ENCODE assay signal across 5 fruit fly cellular contexts in genomic region chr3L:17485280-17485792, dm6.
TF ChIP-seq lines count a peak whose summit lies in the region.

No protein-coding gene starts in this region.

- TF ChIP-seq CTCF in whole organism, embryonic (GFP tag; optimal IDR thresholded peaks at IDR 0.05; lab: Kevin White, UChicago), result peak; percentile 59

TF ChIP-seq in whole organism, adult, 20 proteins besides CTCF, POLR2A, EP300 and RAD21:
- peak; percentile 64 for TF ChIP-seq CG7101 (tag; optimal IDR thresholded peaks at IDR 0.05; lab: Kevin White, UChicago)
- TF ChIP-seq CG5204 (GFP tag; optimal IDR thresholded peaks at IDR 0.05; lab: Kevin White, UChicago), result no peak
- TF ChIP-seq ovo (GFP tag; optimal IDR thresholded peaks at IDR 0.05; lab: Kevin White, UChicago), result peak; percentile 23
- no peak for TF ChIP-seq Mnt (GFP tag; optimal IDR thresholded peaks at IDR 0.05; lab: Kevin White, UChicago)
- peak; percentile 55 for TF ChIP-seq Crg-1 (GFP tag; optimal IDR thresholded peaks at IDR 0.05; lab: Kevin White, UChicago)
- peak; percentile 35 for TF ChIP-seq CG11617 (GFP tag; optimal IDR thresholded peaks at IDR 0.05; lab: Kevin White, UChicago)
- TF ChIP-seq CG14711 (tag; optimal IDR thresholded peaks at IDR 0.05; lab: Kevin White, UChicago), result peak; percentile 2
- peak; percentile 18 for TF ChIP-seq CG33017 (tag; optimal IDR thresholded peaks at IDR 0.05; lab: Kevin White, UChicago)
- TF ChIP-seq CG12768 (GFP tag; optimal IDR thresholded peaks at IDR 0.05; lab: Kevin White, UChicago), result no peak
- no peak for TF ChIP-seq CG7045 (GFP tag; optimal IDR thresholded peaks at IDR 0.05; lab: Kevin White, UChicago)
- no peak for TF ChIP-seq toe (GFP tag; optimal IDR thresholded peaks at IDR 0.05; lab: Kevin White, UChicago)
- TF ChIP-seq kay (GFP tag; lab: Kevin White, UChicago; ENCODE audit: borderline replicate concordance), result peak; percentile 88
- TF ChIP-seq pad (GFP tag; optimal IDR thresholded peaks at IDR 0.05; lab: Kevin White, UChicago), result peak; percentile 43
- TF ChIP-seq Hr96 (GFP tag; optimal IDR thresholded peaks at IDR 0.05; lab: Kevin White, UChicago), result peak; percentile 36

TF ChIP-seq in whole organism, embryonic, 481 proteins besides CTCF, POLR2A, EP300 and RAD21 (continues in another document):
- TF ChIP-seq CG10979 (tag; optimal IDR thresholded peaks at IDR 0.05; lab: Kevin White, UChicago) (peak; percentile 66), gt (GFP tag; IDR thresholded peaks at IDR 0.05; lab: Robert Waterston, UW) (no peak), CG15073 (GFP tag; optimal IDR thresholded peaks at IDR 0.05; lab: Kevin White, UChicago) (no peak), CrebB (tag; optimal IDR thresholded peaks at IDR 0.05; lab: Kevin White, UChicago) (peak; percentile 75), Pdp1 (GFP tag; optimal IDR thresholded peaks at IDR 0.05; lab: Kevin White, UChicago) (peak in 1 of 2 experiments; percentile 38), CG6791 (GFP tag; IDR thresholded peaks at IDR 0.05; lab: Robert Waterston, UW; ENCODE audit: partially characterized antibody) (no peak), B-H2 (GFP tag; optimal IDR thresholded peaks at IDR 0.05; lab: Kevin White, UChicago) (no peak), CG13296 (GFP tag; optimal IDR thresholded peaks at IDR 0.05; lab: Kevin White, UChicago) (peak; percentile 34), sqz (GFP tag; optimal IDR thresholded peaks at IDR 0.05; lab: Kevin White, UChicago) (peak; percentile 85), CG18599 (GFP tag; optimal IDR thresholded peaks at IDR 0.05; lab: Kevin White, UChicago) (peak; percentile 72), yki (optimal IDR thresholded peaks at IDR 0.05; lab: Kevin White, UChicago) (no peak), Adf1 (GFP tag; IDR thresholded peaks at IDR 0.05; lab: Robert Waterston, UW) (no peak), pb (GFP tag; optimal IDR thresholded peaks at IDR 0.05; lab: Kevin White, UChicago) (peak; percentile 38), CG3407 (GFP tag; optimal IDR thresholded peaks at IDR 0.05; lab: Kevin White, UChicago) (peak; percentile 98), CG17829 (tag; optimal IDR thresholded peaks at IDR 0.05; lab: Kevin White, UChicago) (peak; percentile 78), CG12942 (GFP tag; optimal IDR thresholded peaks at IDR 0.05; lab: Kevin White, UChicago) (peak; percentile 58), ap (GFP tag; IDR thresholded peaks at IDR 0.05; lab: Robert Waterston, UW) (peak; percentile 30; the same call in 1 of the 2 replicates), Dek (tag; optimal IDR thresholded peaks at IDR 0.05; lab: Kevin White, UChicago) (no peak), sima (GFP tag; optimal IDR thresholded peaks at IDR 0.05; lab: Kevin White, UChicago) (no peak)

TF ChIP-seq in whole organism, prepupa, 60 proteins besides CTCF, POLR2A, EP300 and RAD21 (continues in another document):
- TF ChIP-seq net (GFP tag; optimal IDR thresholded peaks at IDR 0.05; lab: Kevin White, UChicago), result peak; percentile 51
- TF ChIP-seq CG6792 (GFP tag; optimal IDR thresholded peaks at IDR 0.05; lab: Kevin White, UChicago), result peak; percentile 63
- TF ChIP-seq pdm3 (GFP tag; optimal IDR thresholded peaks at IDR 0.05; lab: Kevin White, UChicago), result peak; percentile 54
- TF ChIP-seq Gug (GFP tag; IDR thresholded peaks at IDR 0.05; lab: Robert Waterston, UW), result no peak; the same call in none of the 2 replicates
- peak; percentile 56 for TF ChIP-seq CG3919 (GFP tag; optimal IDR thresholded peaks at IDR 0.05; lab: Kevin White, UChicago)
- TF ChIP-seq CG32006 (GFP tag; optimal IDR thresholded peaks at IDR 0.05; lab: Kevin White, UChicago), result peak; percentile 66
- TF ChIP-seq Smox (GFP tag; optimal IDR thresholded peaks at IDR 0.05; lab: Kevin White, UChicago), result peak; percentile 66
- TF ChIP-seq CG11902 (GFP tag; optimal IDR thresholded peaks at IDR 0.05; lab: Kevin White, UChicago), result no peak
- peak; percentile 53; the same call in 1 of the 2 replicates for TF ChIP-seq CG15336 (GFP tag; IDR thresholded peaks at IDR 0.05; lab: Robert Waterston, UW)
- TF ChIP-seq fd85E (GFP tag; optimal IDR thresholded peaks at IDR 0.05; lab: Kevin White, UChicago), result peak; percentile 44
- TF ChIP-seq CG4318 (GFP tag; optimal IDR thresholded peaks at IDR 0.05; lab: Kevin White, UChicago), result peak; percentile 8
- TF ChIP-seq dac (GFP tag; optimal IDR thresholded peaks at IDR 0.05; lab: Kevin White, UChicago), result no peak
- peak; percentile 70 for TF ChIP-seq Met (GFP tag; optimal IDR thresholded peaks at IDR 0.05; lab: Kevin White, UChicago)
- TF ChIP-seq achi (GFP tag; optimal IDR thresholded peaks at IDR 0.05; lab: Kevin White, UChicago), result peak; percentile 49
- peak; percentile 44 for TF ChIP-seq Blimp-1 (GFP tag; optimal IDR thresholded peaks at IDR 0.05; lab: Kevin White, UChicago)
- TF ChIP-seq Sox14 (GFP tag; optimal IDR thresholded peaks at IDR 0.05; lab: Kevin White, UChicago), result peak; percentile 40
- peak; percentile 62 for TF ChIP-seq Hr4 (GFP tag; optimal IDR thresholded peaks at IDR 0.05; lab: Kevin White, UChicago)
- peak; percentile 53 for TF ChIP-seq topi (GFP tag; optimal IDR thresholded peaks at IDR 0.05; lab: Kevin White, UChicago)
- peak; percentile 21 for TF ChIP-seq Ets96B (tag; optimal IDR thresholded peaks at IDR 0.05; lab: Kevin White, UChicago)
- peak; percentile 57; the same call in 2 of the 3 replicates for TF ChIP-seq CG8119 (GFP tag; IDR thresholded peaks at IDR 0.05; lab: Robert Waterston, UW)

TF ChIP-seq in whole organism, pupa, 21 proteins besides CTCF, POLR2A, EP300 and RAD21:
- TF ChIP-seq gl (tag; optimal IDR thresholded peaks at IDR 0.05; lab: Kevin White, UChicago) (peak; percentile 72), CG12605 (GFP tag; IDR thresholded peaks at IDR 0.05; lab: Robert Waterston, UW) (no peak), CG13204 (GFP tag; optimal IDR thresholded peaks at IDR 0.05; lab: Kevin White, UChicago) (no peak), fd96Ca (GFP tag; IDR thresholded peaks at IDR 0.05; lab: Robert Waterston, UW) (no peak; the same call in 2 of the 3 replicates), EcR (GFP tag; optimal IDR thresholded peaks at IDR 0.05; lab: Kevin White, UChicago) (peak; percentile 50), rn (GFP tag; IDR thresholded peaks at IDR 0.05; lab: Robert Waterston, UW) (no peak), CG4496 (GFP tag; IDR thresholded peaks at IDR 0.05; lab: Robert Waterston, UW) (0 out of 3 replicates have a peak, but pooled peaks have one; percentile 11), CG32121 (GFP tag; IDR thresholded peaks at IDR 0.05; lab: Robert Waterston, UW) (peak; percentile 38), CG34367 (tag; optimal IDR thresholded peaks at IDR 0.05; lab: Kevin White, UChicago) (peak; percentile 25), CG17806 (tag; optimal IDR thresholded peaks at IDR 0.05; lab: Kevin White, UChicago) (peak; percentile 20), Pif1B (GFP tag; optimal IDR thresholded peaks at IDR 0.05; lab: Kevin White, UChicago) (peak; percentile 43), Snoo (tag; optimal IDR thresholded peaks at IDR 0.05; lab: Kevin White, UChicago) (peak; percentile 59), CG10348 (GFP tag; IDR thresholded peaks at IDR 0.05; lab: Robert Waterston, UW) (no peak), D1 (tag; optimal IDR thresholded peaks at IDR 0.05; lab: Kevin White, UChicago) (no peak), Ets98B (GFP tag; IDR thresholded peaks at IDR 0.05; lab: Robert Waterston, UW) (no peak), Pif1A (GFP tag; optimal IDR thresholded peaks at IDR 0.05; lab: Kevin White, UChicago) (peak; percentile 46), CG15710 (tag; optimal IDR thresholded peaks at IDR 0.05; lab: Kevin White, UChicago) (peak; percentile 26), CG9948 (tag; optimal IDR thresholded peaks at IDR 0.05; lab: Kevin White, UChicago) (peak; percentile 36), CG14655 (GFP tag; optimal IDR thresholded peaks at IDR 0.05; lab: Kevin White, UChicago) (peak; percentile 7), CG8159 (tag; optimal IDR thresholded peaks at IDR 0.05; lab: Kevin White, UChicago) (peak; percentile 50), CG8301 (tag; optimal IDR thresholded peaks at IDR 0.05; lab: Kevin White, UChicago) (peak; percentile 48)
TF ChIP-seq in whole organism, pupa: peak in this region for 14.

TF ChIP-seq in whole organism, wandering third instar larva, 38 proteins besides CTCF, POLR2A, EP300 and RAD21 (continues in another document):
- TF ChIP-seq Mio (GFP tag; optimal IDR thresholded peaks at IDR 0.05; lab: Kevin White, UChicago) (no peak), sage (GFP tag; optimal IDR thresholded peaks at IDR 0.05; lab: Kevin White, UChicago) (peak; percentile 25), dsf (GFP tag; optimal IDR thresholded peaks at IDR 0.05; lab: Kevin White, UChicago; ENCODE audit: borderline replicate concordance) (no peak), pan (optimal IDR thresholded peaks at IDR 0.05; lab: Kevin White, UChicago) (no peak), usp (GFP tag; optimal IDR thresholded peaks at IDR 0.05; lab: Kevin White, UChicago) (no peak), dmrt93B (GFP tag; optimal IDR thresholded peaks at IDR 0.05; lab: Kevin White, UChicago) (peak; percentile 46), jim (GFP tag; optimal IDR thresholded peaks at IDR 0.05; lab: Kevin White, UChicago) (no peak), foxo (GFP tag; optimal IDR thresholded peaks at IDR 0.05; lab: Kevin White, UChicago) (peak in 1 of 2 experiments; percentile 70), sv (GFP tag; optimal IDR thresholded peaks at IDR 0.05; lab: Kevin White, UChicago) (peak; percentile 35), Hnf4 (GFP tag; optimal IDR thresholded peaks at IDR 0.05; lab: Kevin White, UChicago) (peak; percentile 60), Hr78 (GFP tag; optimal IDR thresholded peaks at IDR 0.05; lab: Kevin White, UChicago) (no peak), dl (GFP tag; optimal IDR thresholded peaks at IDR 0.05; lab: Kevin White, UChicago; ENCODE audit: insufficient read depth in 1 of 2, partially characterized antibody in 2 of 2) (no peak), brk (GFP tag; optimal IDR thresholded peaks at IDR 0.05; lab: Kevin White, UChicago) (peak; percentile 38), CG9705 (GFP tag; optimal IDR thresholded peaks at IDR 0.05; lab: Kevin White, UChicago) (peak; percentile 63), woc (GFP tag; optimal IDR thresholded peaks at IDR 0.05; lab: Kevin White, UChicago) (peak; percentile 34), OdsH (GFP tag; optimal IDR thresholded peaks at IDR 0.05; lab: Kevin White, UChicago) (peak; percentile 28), Jra (GFP tag; optimal IDR thresholded peaks at IDR 0.05; lab: Kevin White, UChicago) (peak; percentile 58), Abd-B (GFP tag; optimal IDR thresholded peaks at IDR 0.05; lab: Kevin White, UChicago) (no peak), ey (GFP tag; optimal IDR thresholded peaks at IDR 0.05; lab: Kevin White, UChicago) (peak; percentile 30), Sp1 (GFP tag; optimal IDR thresholded peaks at IDR 0.05; lab: Kevin White, UChicago) (peak; percentile 50), Rel (GFP tag; optimal IDR thresholded peaks at IDR 0.05; lab: Kevin White, UChicago) (no peak), Rel (tag; optimal IDR thresholded peaks at IDR 0.05; lab: Kevin White, UChicago) (peak; percentile 49), CG32264 (GFP tag; optimal IDR thresholded peaks at IDR 0.05; lab: Kevin White, UChicago) (no peak), GATAd (GFP tag; optimal IDR thresholded peaks at IDR 0.05; lab: Kevin White, UChicago) (no peak), N (GFP tag; optimal IDR thresholded peaks at IDR 0.05; lab: Kevin White, UChicago) (no peak)
